Worm (Caenorhabditis elegans) whole organism, L2 larva: ENCODE measurements around the gene Y54F10AM.8.

Experiments used
- elt-3 ChIP-seq: sonication (generic microtip); optimal IDR thresholded peaks from 2 replicates; lab custom pipeline; 2017; ENCODE audit warnings: missing biosample characterization, missing genetic modification characterization
- nhr-12 ChIP-seq: fragments of 150-350 bp; optimal IDR thresholded peaks from 2 replicates; lab custom pipeline; 2014; ENCODE audit warnings: missing biosample characterization, missing genetic modification characterization
- unc-39 ChIP-seq: fragments of 150-350 bp; optimal IDR thresholded peaks from 2 replicates; lab custom pipeline; 2014; ENCODE audit warnings: missing biosample characterization, missing genetic modification characterization
- unc-62 ChIP-seq: fragments of 150-350 bp; optimal IDR thresholded peaks from 2 replicates; lab custom pipeline; 2014; ENCODE audit warnings: missing biosample characterization, missing genetic modification reagents, missing genetic modification characterization
- zag-1 ChIP-seq: fragments of 150-350 bp; optimal IDR thresholded peaks from 2 replicates; lab custom pipeline; 2014; ENCODE audit warnings: missing biosample characterization, missing genetic modification characterization

- TF ChIP-seq elt-3 (tag; lab: Kevin White, UChicago): no peak
- no peak for TF ChIP-seq unc-39 (tag; lab: Kevin White, UChicago)
- no peak for TF ChIP-seq nhr-12
- no peak for TF ChIP-seq unc-62 (GFP tag; lab: Kevin White, UChicago)
- no peak for TF ChIP-seq zag-1 (tag; lab: Kevin White, UChicago)
These were observed 30.5 kb downstream of the Y54F10AM.8 start for ce11 chrIII:2477303-2477702.
